Fruit fly (Drosophila melanogaster): ENCODE measurements around the gene CG15728.

DNA sequence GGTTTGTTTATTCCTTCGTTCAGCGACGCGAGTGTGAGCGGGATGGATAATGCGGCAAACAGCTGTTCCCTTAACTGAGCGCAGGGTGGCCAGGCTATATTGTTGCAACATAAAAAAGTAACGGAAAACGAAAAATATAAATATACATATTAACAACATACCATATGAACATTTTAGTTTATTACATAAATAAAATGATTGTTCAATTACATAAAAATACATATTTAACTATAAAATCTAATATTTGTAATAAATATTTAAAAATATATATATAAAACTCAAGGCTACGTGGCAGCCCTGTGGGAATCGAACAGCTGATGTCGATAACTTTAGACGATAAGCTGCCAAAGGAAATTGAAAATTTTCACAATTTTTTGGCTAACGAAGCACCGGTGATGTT, 5.5 kb downstream of the CG15728 start, which contains the start of the genes Aven and CG2540:
- TF ChIP-seq CG8301 (tag; optimal IDR thresholded peaks at IDR 0.05) (peak; percentile 67), Ets98B (GFP tag; IDR thresholded peaks at IDR 0.05) (no peak; the same call in 1 of the 2 replicates)

All from whole organism, pupa.